Worm (Caenorhabditis elegans) whole organism, late embryonic: Measurements from ENCODE around the gene abch-1.

Source experiments
- C38D4.7 ChIP-seq: fragments of 200-800 bp; sonication (Bioruptor generic); optimal IDR thresholded peaks from 2 replicates; lab custom pipeline; 2018; ENCODE audit warnings: mild to moderate bottlenecking, missing genetic modification characterization, moderate library complexity, missing compliant biosample characterization
- ahr-1 ChIP-seq: sonication (generic microtip); optimal IDR thresholded peaks from 2 replicates; lab custom pipeline; 2016; ENCODE audit warnings: missing genetic modification characterization, missing compliant biosample characterization
- ceh-34 ChIP-seq: sonication (generic microtip); optimal IDR thresholded peaks from 2 replicates; lab custom pipeline; 2016; ENCODE audit warnings: mild to moderate bottlenecking, missing genetic modification characterization, missing compliant biosample characterization
- ceh-9 ChIP-seq: sonication (generic microtip); optimal IDR thresholded peaks from 2 replicates; lab custom pipeline; 2016; ENCODE audit warnings: mild to moderate bottlenecking, missing genetic modification characterization, inconsistent platforms, missing compliant biosample characterization
- dmd-4 ChIP-seq: sonication (generic microtip); optimal IDR thresholded peaks from 2 replicates; lab custom pipeline; 2016; ENCODE audit warnings: borderline replicate concordance, missing genetic modification characterization, missing compliant biosample characterization
- fkh-6 ChIP-seq: sonication (generic microtip); optimal IDR thresholded peaks from 2 replicates; lab custom pipeline; 2016; ENCODE audit warnings: missing genetic modification characterization, missing compliant biosample characterization
- hlh-6 ChIP-seq: sonication (generic microtip); optimal IDR thresholded peaks from 2 replicates; lab custom pipeline; 2016; ENCODE audit warnings: missing genotype, missing genetic modification characterization, missing compliant biosample characterization
- nfya-1 ChIP-seq: sonication (generic microtip); optimal IDR thresholded peaks from 2 replicates; lab custom pipeline; 2017; ENCODE audit warnings: missing genetic modification characterization, mild to moderate bottlenecking, missing compliant biosample characterization, antibody characterized with exemption, moderate library complexity
- nhr-11 ChIP-seq: fragments of 150-350 bp; optimal IDR thresholded peaks from 2 replicates; lab custom pipeline; 2014; ENCODE audit warnings: missing biosample characterization, missing genetic modification characterization
- pqm-1 ChIP-seq: sonication (generic microtip); optimal IDR thresholded peaks from 2 replicates; lab custom pipeline; 2016; ENCODE audit warnings: missing genetic modification characterization, missing compliant biosample characterization
- sox-2 ChIP-seq: fragments of 200-800 bp; sonication (Bioruptor generic); IDR thresholded peaks from 2 replicates; pipeline ENCODE4 v1.3.6; 2022; ENCODE audit warnings: missing genetic modification reagents, missing genetic modification characterization, missing compliant biosample characterization
- tbx-2 ChIP-seq: sonication (generic microtip); optimal IDR thresholded peaks from 2 replicates; lab custom pipeline; 2016; ENCODE audit warnings: missing genetic modification characterization, missing compliant biosample characterization
- unc-86 ChIP-seq: sonication (generic microtip); optimal IDR thresholded peaks from 2 replicates; lab custom pipeline; 2016; ENCODE audit warnings: missing genetic modification characterization, missing compliant biosample characterization

DNA sequence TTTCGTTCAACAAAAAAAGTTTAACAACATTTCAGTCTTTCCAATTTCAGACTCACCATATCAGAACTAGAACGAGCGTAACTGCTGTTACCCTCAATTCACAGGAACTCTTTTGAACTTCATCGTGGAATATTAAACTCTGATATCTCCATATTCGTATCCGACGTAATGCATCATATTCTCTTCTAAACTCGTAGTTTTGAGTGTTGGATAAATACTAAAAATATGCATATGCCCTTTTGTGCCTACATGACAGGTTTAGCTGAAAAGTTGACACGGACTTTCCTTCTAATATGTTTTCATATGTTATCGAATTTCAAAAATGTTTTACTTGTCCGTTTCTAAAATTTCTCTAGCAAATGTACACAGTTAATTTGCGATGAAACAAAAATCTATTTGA, 32.4 kb downstream of the abch-1 start, which contains the start of gene twk-49:
- TF ChIP-seq ahr-1 (no peak), sox-2 (no peak), pqm-1 (no peak), dmd-4 (tag; lab: Kevin White, UChicago) (no peak), fkh-6 (tag; lab: Kevin White, UChicago) (no peak), hlh-6 (tag; lab: Kevin White, UChicago) (no peak), C38D4.7 (GFP tag; lab: Kevin White, UChicago) (no peak), nhr-11 (tag; lab: Kevin White, UChicago) (no peak), nfya-1 (tag; lab: Kevin White, UChicago) (no peak), ceh-9 (tag; lab: Kevin White, UChicago) (no peak), unc-86 (tag; lab: Kevin White, UChicago) (no peak), tbx-2 (tag; lab: Kevin White, UChicago) (no peak), ceh-34 (tag; lab: Kevin White, UChicago) (no peak)
